Worm (Caenorhabditis elegans) whole organism, mixed stage, embryonic: ENCODE measurements around the gene sams-5.

ENCODE experiments used
- ces-1 ChIP-seq: fragments of 150-350 bp; optimal IDR thresholded peaks from 2 replicates; lab custom pipeline; 2014; ENCODE audit warnings: missing biosample characterization, missing genetic modification reagents, missing genetic modification characterization
- drap-1 ChIP-seq: fragments of 200-800 bp; sonication (Bioruptor generic); optimal IDR thresholded peaks from 3 replicates; lab custom pipeline; 2018; ENCODE audit warnings: mild to moderate bottlenecking, missing genetic modification characterization, missing compliant biosample characterization
- ham-2 ChIP-seq: fragments of 200-800 bp; sonication (Bioruptor generic); optimal IDR thresholded peaks from 2 replicates; lab custom pipeline; 2018; ENCODE audit warnings: mild to moderate bottlenecking, missing genetic modification characterization, missing compliant biosample characterization
- hlh-1 ChIP-seq: fragments of 150-350 bp; optimal IDR thresholded peaks from 2 replicates; lab custom pipeline; 2014; ENCODE audit warnings: missing biosample characterization, missing genetic modification reagents, missing genetic modification characterization
- lin-32 ChIP-seq: fragments of 200-800 bp; sonication (Bioruptor generic); optimal IDR thresholded peaks from 2 replicates; lab custom pipeline; 2018; ENCODE audit warnings: mild to moderate bottlenecking, missing genetic modification characterization, missing compliant biosample characterization
- lsy-2 ChIP-seq: fragments of 150-350 bp; optimal IDR thresholded peaks from 2 replicates; lab custom pipeline; 2014; ENCODE audit warnings: missing biosample characterization, missing genetic modification characterization
- nhr-12 ChIP-seq: fragments of 150-350 bp; optimal IDR thresholded peaks from 2 replicates; lab custom pipeline; 2014; ENCODE audit warnings: missing biosample characterization, missing genetic modification characterization
- nhr-76 ChIP-seq: sonication (generic microtip); optimal IDR thresholded peaks from 2 replicates; lab custom pipeline; 2017; ENCODE audit warnings: missing biosample characterization, missing genetic modification characterization
- snpc-4 ChIP-seq: fragments of 150-350 bp; optimal IDR thresholded peaks from 2 replicates; lab custom pipeline; 2014; ENCODE audit warnings: missing biosample characterization, missing genetic modification characterization
- unc-62 ChIP-seq: fragments of 150-350 bp; optimal IDR thresholded peaks from 2 replicates; lab custom pipeline; 2014; ENCODE audit warnings: missing biosample characterization, missing genetic modification reagents, missing genetic modification characterization
- zip-8 ChIP-seq: fragments of 150-350 bp; optimal IDR thresholded peaks from 2 replicates; lab custom pipeline; 2014; ENCODE audit warnings: missing biosample characterization, missing genetic modification characterization
- ztf-11 ChIP-seq: fragments of 150-350 bp; optimal IDR thresholded peaks from 2 replicates; lab custom pipeline; 2014; ENCODE audit warnings: missing biosample characterization, missing genetic modification characterization

- TF ChIP-seq nhr-12 (tag; lab: Kevin White, UChicago): no peak
- TF ChIP-seq zip-8 (tag; lab: Kevin White, UChicago): no peak
- TF ChIP-seq lin-32: no peak
- no peak for TF ChIP-seq hlh-1
- no peak for TF ChIP-seq ces-1
- TF ChIP-seq snpc-4 (tag; lab: Kevin White, UChicago): no peak
- TF ChIP-seq unc-62 (GFP tag; lab: Kevin White, UChicago): no peak
- TF ChIP-seq ham-2 (GFP tag; lab: Kevin White, UChicago): no peak
- TF ChIP-seq drap-1 (GFP tag; lab: Kevin White, UChicago): no peak
- TF ChIP-seq ztf-11: no peak
- TF ChIP-seq nhr-76: no peak
- TF ChIP-seq lsy-2 (tag; lab: Kevin White, UChicago): no peak
Measured at ce11 chrIV:6279392-6279791, at the start of gene sams-5.
